Fruit fly (Drosophila melanogaster): ENCODE data around the gene Hr39.

The Hr39 gene

dm6 chr2L:21237048-21237747, at the start of gene Hr39 (continued):
- TF ChIP-seq CG6854 (GFP tag; optimal IDR thresholded peaks at IDR 0.05), result peak; percentile 9
- TF ChIP-seq CG3281 (GFP tag; optimal IDR thresholded peaks at IDR 0.05), result peak; percentile 26
- no peak for TF ChIP-seq CG7928 (GFP tag; optimal IDR thresholded peaks at IDR 0.05)
- no peak for TF ChIP-seq HLHmδ (GFP tag; optimal IDR thresholded peaks at IDR 0.05)
- no peak for TF ChIP-seq sima (GFP tag; optimal IDR thresholded peaks at IDR 0.05)
- TF ChIP-seq Fer1 (GFP tag; optimal IDR thresholded peaks at IDR 0.05), result peak; percentile 57
- peak; percentile 40 for TF ChIP-seq BtbVII (GFP tag; optimal IDR thresholded peaks at IDR 0.05)
- peak; percentile 60 for TF ChIP-seq CG8478 (optimal IDR thresholded peaks at IDR 0.05)
- TF ChIP-seq Eip74EF (GFP tag; optimal IDR thresholded peaks at IDR 0.05), result peak in 1 of 2 experiments; percentile 90
- TF ChIP-seq CG11696 (GFP tag; IDR thresholded peaks at IDR 0.05), result no peak
- no peak for TF ChIP-seq dati (GFP tag; IDR thresholded peaks at IDR 0.05)
- peak; percentile 13 for TF ChIP-seq Antp (GFP tag; optimal IDR thresholded peaks at IDR 0.05)
- TF ChIP-seq dpn (GFP tag; optimal IDR thresholded peaks at IDR 0.05), result peak; percentile 15 to 28
- TF ChIP-seq CG14667 (GFP tag; IDR thresholded peaks at IDR 0.05), result no peak
- TF ChIP-seq CG31441 (GFP tag; IDR thresholded peaks at IDR 0.05), result no peak
- no peak for TF ChIP-seq Ptx1 (GFP tag; IDR thresholded peaks at IDR 0.05)
- TF ChIP-seq CG17568 (GFP tag; optimal IDR thresholded peaks at IDR 0.05), result peak; percentile 42
- TF ChIP-seq hth (optimal IDR thresholded peaks at IDR 0.05), result no peak
- TF ChIP-seq CG3407 (GFP tag; optimal IDR thresholded peaks at IDR 0.05), result no peak
- TF ChIP-seq Rfx (GFP tag; IDR thresholded peaks at IDR 0.05), result no peak
- TF ChIP-seq Hsf (GFP tag; optimal IDR thresholded peaks at IDR 0.05), result peak; percentile 41
- no peak for TF ChIP-seq esg (GFP tag; conservative IDR thresholded peaks at IDR 0.05)
- peak; percentile 26 for TF ChIP-seq CG1233 (GFP tag; optimal IDR thresholded peaks at IDR 0.05)
- peak; percentile 10 for TF ChIP-seq Xbp1 (GFP tag; optimal IDR thresholded peaks at IDR 0.05)
- TF ChIP-seq CG12391 (tag; optimal IDR thresholded peaks at IDR 0.05), result peak; percentile 1
- TF ChIP-seq oc (tag; optimal IDR thresholded peaks at IDR 0.05), result peak; percentile 21
- peak; percentile 17 for TF ChIP-seq Elba2 (GFP tag; optimal IDR thresholded peaks at IDR 0.05)
- peak in 1 of 2 experiments; percentile 38 for TF ChIP-seq chif (GFP tag; optimal IDR thresholded peaks at IDR 0.05)
- peak; percentile 70 for TF ChIP-seq CG1832 (GFP tag; optimal IDR thresholded peaks at IDR 0.05)
- TF ChIP-seq Med (GFP tag), result peak; percentile 89
- TF ChIP-seq nerfin-1 (tag; optimal IDR thresholded peaks at IDR 0.05), result peak; percentile 21
- peak; percentile 86 for TF ChIP-seq Jarid2 (GFP tag; optimal IDR thresholded peaks at IDR 0.05)
- no peak for TF ChIP-seq pan (optimal IDR thresholded peaks at IDR 0.05)
- no peak for TF ChIP-seq pan (GFP tag; optimal IDR thresholded peaks at IDR 0.05 in 1 of 2, IDR thresholded peaks at IDR 0.05 in 1 of 2)
- TF ChIP-seq ash1 (GFP tag; optimal IDR thresholded peaks at IDR 0.05), result no peak
- peak; percentile 75 for TF ChIP-seq Sry-δ (GFP tag; optimal IDR thresholded peaks at IDR 0.05)
- peak; percentile 8 for TF ChIP-seq CG15601 (tag; optimal IDR thresholded peaks at IDR 0.05)
- TF ChIP-seq CG9437 (GFP tag; optimal IDR thresholded peaks at IDR 0.05), result peak; percentile 99
- no peak for TF ChIP-seq slbo (GFP tag; IDR thresholded peaks at IDR 0.05)
- peak; percentile 7 for TF ChIP-seq chn (GFP tag; optimal IDR thresholded peaks at IDR 0.05)
- TF ChIP-seq Ets65A (GFP tag), result peak; percentile 94
- no peak for TF ChIP-seq Stat92E (GFP tag; optimal IDR thresholded peaks at IDR 0.05)
- no peak for TF ChIP-seq C15 (GFP tag; IDR thresholded peaks at IDR 0.05)
- peak; percentile 97 for TF ChIP-seq pzg (GFP tag; optimal IDR thresholded peaks at IDR 0.05)
- TF ChIP-seq HmgD (GFP tag; optimal IDR thresholded peaks at IDR 0.05), result peak; percentile 34
- peak; percentile 34 for TF ChIP-seq ewg (GFP tag; optimal IDR thresholded peaks at IDR 0.05)
- TF ChIP-seq Hr51 (GFP tag; optimal IDR thresholded peaks at IDR 0.05), result peak in 1 of 2 experiments; percentile 2
- no peak for TF ChIP-seq Trl (optimal IDR thresholded peaks at IDR 0.05)
- no peak for TF ChIP-seq Trl (GFP tag; optimal IDR thresholded peaks at IDR 0.05)
- peak; percentile 30 for TF ChIP-seq luna (GFP tag; optimal IDR thresholded peaks at IDR 0.05)
